Worm (Caenorhabditis elegans) whole organism, L4 larva: ENCODE measurements around the gene glb-11.

Experiments used
- ama-1 ChIP-seq: fragments of 150-350 bp; optimal IDR thresholded peaks from 2 replicates; lab custom pipeline; 2014; ENCODE audit warnings: inconsistent platforms, mixed read lengths
- ceh-44 ChIP-seq: fragments of 200-800 bp; sonication (Bioruptor generic); IDR thresholded peaks from 2 replicates; pipeline ENCODE4 v1.3.6; 2022; ENCODE audit warnings: missing genetic modification reagents, missing genetic modification characterization, missing compliant biosample characterization
- dpl-1 ChIP-seq: fragments of 150-350 bp; optimal IDR thresholded peaks from 2 replicates; lab custom pipeline; 2014; ENCODE audit warnings: missing biosample characterization, missing genetic modification reagents, missing genetic modification characterization
- lin-38 ChIP-seq: fragments of 200-800 bp; sonication (Bioruptor generic); IDR thresholded peaks from 2 replicates; pipeline ENCODE4 v1.3.6; 2022; ENCODE audit warnings: missing genetic modification reagents, missing genetic modification characterization, missing compliant biosample characterization
- mep-1 ChIP-seq: fragments of 150-350 bp; sonication (generic microtip); optimal IDR thresholded peaks from 3 replicates; lab custom pipeline; 2014; ENCODE audit warnings: missing biosample characterization, missing genetic modification characterization
- nhr-76 ChIP-seq: fragments of 150-350 bp; optimal IDR thresholded peaks from 2 replicates; lab custom pipeline; 2014; ENCODE audit warnings: missing biosample characterization, missing genetic modification characterization
- sdz-12 ChIP-seq: fragments of 200-800 bp; sonication (Bioruptor generic); optimal IDR thresholded peaks from 2 replicates; lab custom pipeline; 2018; ENCODE audit warnings: mild to moderate bottlenecking, missing genetic modification characterization, missing compliant biosample characterization
- snpc-4 ChIP-seq: fragments of 150-350 bp; optimal IDR thresholded peaks from 2 replicates; lab custom pipeline; 2014; ENCODE audit warnings: missing biosample characterization, missing genetic modification characterization
- unc-130 ChIP-seq: sonication (generic microtip); optimal IDR thresholded peaks from 2 replicates; lab custom pipeline; 2016; ENCODE audit warnings: missing genetic modification reagents, missing genetic modification characterization, missing compliant biosample characterization
- unc-39 ChIP-seq: sonication (generic microtip); optimal IDR thresholded peaks from 2 replicates; lab custom pipeline; 2017; ENCODE audit warnings: missing biosample characterization, missing genetic modification characterization
- unc-62 ChIP-seq, 3 experiments: fragments of 150-350 bp in 1 of 3; sonication (generic microtip); optimal IDR thresholded peaks in 2 of 3; peaks in 1 of 3; 1 replicate in 1 of 3; 2 replicates in 2 of 3; lab custom pipeline; 2014 to 2017; ENCODE audit warnings: missing biosample characterization in 3 of 3, missing genetic modification characterization in 3 of 3, missing genetic modification reagents in 3 of 3, missing genotype in 1 of 3

- no peak for TF ChIP-seq sdz-12 (GFP tag; lab: Kevin White, UChicago)
- peak in 1 of 2 experiments; percentile 60 for TF ChIP-seq unc-62 (GFP tag; optimal IDR thresholded peaks at IDR 0.05 in 1 of 2; lab: Kevin White, UChicago)
- no peak for TF ChIP-seq unc-62 (tag; optimal IDR thresholded peaks at IDR 0.05; lab: Kevin White, UChicago)
- no peak for TF ChIP-seq lin-38 (GFP tag; lab: Robert Waterston, UW)
- no peak for TF ChIP-seq nhr-76 (tag; lab: Kevin White, UChicago)
- TF ChIP-seq unc-130 (GFP tag; lab: Kevin White, UChicago): no peak
- peak; percentile 10 for TF ChIP-seq dpl-1
- no peak for TF ChIP-seq ceh-44 (GFP tag; lab: Robert Waterston, UW)
- no peak for TF ChIP-seq snpc-4
- TF ChIP-seq unc-39: no peak
- peak; percentile 27 for TF ChIP-seq ama-1 (lab: Kevin White, UChicago)
- TF ChIP-seq mep-1 (tag; lab: Kevin White, UChicago): peak; percentile 49
These were observed 37.8 kb downstream of the glb-11 start for ce11 chrIII:3954220-3954619.
